Worm (Caenorhabditis elegans): ENCODE measurements around the gene cpr-3.

cpr-3 gene

DNA sequence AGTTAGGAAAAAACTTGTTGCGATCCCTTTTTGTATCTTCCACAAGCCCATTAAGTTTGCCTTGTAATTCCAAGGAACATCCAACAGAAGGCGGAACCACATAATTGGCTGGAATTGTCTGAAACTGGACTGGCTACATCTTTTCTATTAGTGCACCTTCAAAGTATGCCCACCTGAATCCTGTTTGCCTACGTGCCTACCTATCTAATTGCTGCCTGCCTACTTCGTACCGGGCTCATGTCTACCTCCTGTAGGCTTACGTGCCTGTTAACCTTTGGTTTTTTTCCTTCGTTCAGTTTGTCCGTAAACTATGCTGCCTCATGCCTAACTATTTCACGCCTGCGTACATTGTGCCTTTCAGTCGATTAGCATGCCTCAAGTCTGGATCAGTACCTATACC is 38.9 kb upstream of the cpr-3 start, which contains the start of gene wrt-7:
wrt-7 (minus strand) TSS at position 101 of the 400 bp plus-strand sequence.
- no peak for TF ChIP-seq aly-2 (tag; optimal IDR thresholded peaks at IDR 0.05)
- TF ChIP-seq zag-1 (tag; optimal IDR thresholded peaks at IDR 0.05), result no peak
- no peak for TF ChIP-seq unc-39 (tag; optimal IDR thresholded peaks at IDR 0.05)
- TF ChIP-seq egl-27 (tag; optimal IDR thresholded peaks at IDR 0.05), result no peak

DNA sequence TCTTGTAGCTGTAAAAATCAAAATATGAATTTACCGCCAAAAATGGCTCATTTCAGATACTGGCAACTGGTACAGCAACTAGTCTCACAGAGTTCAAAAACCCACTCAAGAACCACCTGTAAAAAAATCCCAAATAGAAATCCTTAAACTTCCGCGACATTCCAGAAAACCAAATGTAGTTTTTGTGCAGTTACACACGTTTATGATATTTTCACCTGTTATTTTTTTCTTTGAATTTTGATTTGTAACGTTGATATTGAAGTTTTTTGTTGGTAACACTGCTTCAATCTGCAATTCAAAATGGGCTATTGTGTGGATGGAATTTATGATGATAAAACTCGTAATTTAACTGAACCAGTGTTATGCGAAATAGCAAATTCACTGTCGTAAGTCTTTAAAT is 34.4 kb upstream of the cpr-3 start, which contains the start of gene srw-113:
srw-113 (plus strand) TSS at position 301 of the 400 bp plus-strand sequence.
- no peak for TF ChIP-seq nhr-6 (tag; optimal IDR thresholded peaks at IDR 0.05)
- no peak for TF ChIP-seq mab-5 (tag; optimal IDR thresholded peaks at IDR 0.05)
- TF ChIP-seq nhr-10 (tag; optimal IDR thresholded peaks at IDR 0.05), result no peak
- no peak for TF ChIP-seq ztf-11 (tag; optimal IDR thresholded peaks at IDR 0.05)
- no peak for TF ChIP-seq lin-39 (tag; optimal IDR thresholded peaks at IDR 0.05)
- no peak for TF ChIP-seq elt-3 (tag; optimal IDR thresholded peaks at IDR 0.05)
- TF ChIP-seq nhr-12 (tag; optimal IDR thresholded peaks at IDR 0.05), result no peak
- TF ChIP-seq nhr-23 (tag; optimal IDR thresholded peaks at IDR 0.05), result no peak
- no peak for TF ChIP-seq ceh-16 (tag; optimal IDR thresholded peaks at IDR 0.05)
- no peak for TF ChIP-seq snpc-4 (tag; optimal IDR thresholded peaks at IDR 0.05)

DNA sequence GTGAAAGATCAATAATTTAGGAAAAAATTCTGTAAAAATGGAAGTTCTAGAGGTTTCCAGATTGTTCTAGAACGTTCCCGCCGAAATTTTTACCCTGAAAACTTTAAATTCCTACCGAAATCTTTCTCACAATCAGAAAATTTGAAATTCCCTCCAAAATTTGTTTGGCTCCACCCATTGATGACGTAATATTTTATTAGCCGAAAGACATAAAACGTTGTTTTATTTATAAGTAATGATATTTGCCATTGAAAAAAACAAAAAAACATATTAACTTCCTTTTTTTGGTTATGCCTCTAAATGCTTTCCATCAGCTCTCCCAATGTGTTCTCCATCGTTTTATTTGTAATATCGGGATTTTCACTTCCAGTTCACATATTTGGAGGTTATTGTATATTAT is 31.8 kb upstream of the cpr-3 start, which contains the start of gene srh-295:
srh-295 (plus strand) TSS at position 301 of the 400 bp plus-strand sequence.
- TF ChIP-seq ztf-11 (tag; optimal IDR thresholded peaks at IDR 0.05), result no peak
- no peak for TF ChIP-seq ceh-82 (tag; optimal IDR thresholded peaks at IDR 0.05)
- TF ChIP-seq peb-1 (tag; optimal IDR thresholded peaks at IDR 0.05), result no peak
- no peak for TF ChIP-seq aly-2 (tag; optimal IDR thresholded peaks at IDR 0.05)
- TF ChIP-seq F13H6.1 (tag; optimal IDR thresholded peaks at IDR 0.05), result no peak
- no peak for TF ChIP-seq ZK546.5 (tag; optimal IDR thresholded peaks at IDR 0.05)
- TF ChIP-seq egl-27 (tag; optimal IDR thresholded peaks at IDR 0.05), result no peak
- TF ChIP-seq nhr-25 (tag; optimal IDR thresholded peaks at IDR 0.05), result no peak
- TF ChIP-seq snpc-4 (tag; optimal IDR thresholded peaks at IDR 0.05), result no peak
- no peak for TF ChIP-seq nhr-23 (tag; optimal IDR thresholded peaks at IDR 0.05)
- no peak for TF ChIP-seq elt-3 (tag; optimal IDR thresholded peaks at IDR 0.05)
- no peak for TF ChIP-seq elt-1 (tag; optimal IDR thresholded peaks at IDR 0.05)
- TF ChIP-seq sma-9 (GFP tag; optimal IDR thresholded peaks at IDR 0.05), result no peak
- no peak for TF ChIP-seq sma-9 (tag; optimal IDR thresholded peaks at IDR 0.05)
- TF ChIP-seq nhr-21 (tag; optimal IDR thresholded peaks at IDR 0.05), result no peak
- no peak for TF ChIP-seq Y55F3AM.14 (GFP tag; optimal IDR thresholded peaks at IDR 0.05)
- TF ChIP-seq nhr-11 (tag; optimal IDR thresholded peaks at IDR 0.05), result no peak
- no peak for TF ChIP-seq nhr-129 (tag; optimal IDR thresholded peaks at IDR 0.05)
- TF ChIP-seq dmd-4 (tag; optimal IDR thresholded peaks at IDR 0.05), result no peak
- TF ChIP-seq mab-5 (tag; optimal IDR thresholded peaks at IDR 0.05), result no peak

DNA sequence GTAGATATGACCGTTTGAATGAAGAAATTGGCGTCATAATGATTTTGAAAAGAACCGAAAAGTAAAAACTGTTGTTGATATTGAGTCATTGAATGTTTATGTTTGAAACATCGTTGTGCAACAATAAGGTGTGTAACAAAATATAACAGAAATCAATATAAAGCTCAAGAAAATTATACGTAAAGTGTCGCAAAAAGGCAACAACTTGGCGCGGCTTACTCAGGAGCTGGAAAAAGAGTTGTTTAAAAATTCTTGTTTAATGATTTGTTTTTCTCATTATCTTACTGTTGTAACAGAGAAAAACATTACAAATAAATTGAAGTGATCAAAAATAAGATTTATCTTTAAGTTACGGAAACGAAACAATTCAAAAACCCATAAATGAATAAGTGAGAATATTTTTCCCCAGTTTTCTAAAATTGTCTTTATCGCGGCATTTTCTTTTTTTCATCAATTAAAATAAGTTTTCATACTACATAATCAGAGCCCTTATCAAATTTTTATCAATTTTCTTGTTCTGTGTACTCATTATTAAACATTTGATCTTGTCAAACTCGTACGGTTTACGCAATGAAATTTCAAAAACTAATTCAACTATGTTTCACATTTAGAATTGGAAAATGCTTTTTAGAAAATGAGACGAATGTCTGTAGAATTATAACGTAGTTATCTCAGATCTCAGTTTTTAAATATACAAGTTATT is 29.4 kb upstream of the cpr-3 start, which contains the start of gene ZK1037.6:
ZK1037.6 (minus strand) TSS at position 51 of the 703 bp plus-strand sequence.
- TF ChIP-seq crh-2 (tag; optimal IDR thresholded peaks at IDR 0.05) (no peak), fos-1 (tag; optimal IDR thresholded peaks at IDR 0.05) (peak; percentile 72)

DNA sequence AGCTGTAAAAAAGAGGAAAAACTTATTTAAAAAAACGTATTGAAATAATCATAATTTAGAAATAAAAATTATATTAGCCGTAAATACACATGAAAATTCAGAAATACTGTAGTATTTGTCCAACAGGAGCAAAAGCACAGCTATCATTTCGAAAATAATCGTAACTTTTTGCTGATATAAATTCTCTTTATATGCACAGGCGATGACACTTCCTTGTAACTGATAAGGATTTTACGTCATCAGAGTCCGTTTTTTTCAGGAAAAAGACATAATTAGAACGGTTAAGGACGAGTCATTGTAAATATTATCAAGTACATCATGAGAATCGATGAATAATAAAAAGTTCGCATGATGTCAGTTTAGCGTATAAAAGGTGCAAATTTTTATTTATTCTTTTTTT is 24.9 kb upstream of the cpr-3 start:
- TF ChIP-seq fos-1 (tag; optimal IDR thresholded peaks at IDR 0.05) (peak; percentile 94), gmeb-1 (tag; optimal IDR thresholded peaks at IDR 0.05) (no peak), egl-27 (tag; optimal IDR thresholded peaks at IDR 0.05) (no peak), nhr-11 (tag; optimal IDR thresholded peaks at IDR 0.05) (no peak)

DNA sequence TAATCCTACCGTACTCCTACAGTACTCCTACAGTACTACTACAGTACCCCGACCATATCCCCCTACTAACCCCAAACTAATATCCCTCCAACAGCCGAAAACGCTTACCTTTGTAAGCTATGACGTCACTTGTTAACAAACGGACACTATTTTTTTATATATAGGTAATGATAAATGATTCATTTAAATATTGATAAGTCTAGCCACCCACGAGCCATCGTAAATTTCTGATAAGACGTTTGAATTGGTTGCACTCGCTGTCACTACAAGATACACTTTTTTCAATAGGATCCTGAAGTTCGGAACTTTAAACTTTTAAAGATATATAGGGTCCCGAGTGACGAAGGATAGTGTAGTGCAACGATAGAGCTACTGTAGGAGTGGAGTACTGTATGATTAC is 24.2 kb upstream of the cpr-3 start, which contains the start of gene nhr-247:
nhr-247 (plus strand) TSS at position 330 of the 400 bp plus-strand sequence.
- TF ChIP-seq fos-1 (tag; optimal IDR thresholded peaks at IDR 0.05), result peak; percentile 69

DNA sequence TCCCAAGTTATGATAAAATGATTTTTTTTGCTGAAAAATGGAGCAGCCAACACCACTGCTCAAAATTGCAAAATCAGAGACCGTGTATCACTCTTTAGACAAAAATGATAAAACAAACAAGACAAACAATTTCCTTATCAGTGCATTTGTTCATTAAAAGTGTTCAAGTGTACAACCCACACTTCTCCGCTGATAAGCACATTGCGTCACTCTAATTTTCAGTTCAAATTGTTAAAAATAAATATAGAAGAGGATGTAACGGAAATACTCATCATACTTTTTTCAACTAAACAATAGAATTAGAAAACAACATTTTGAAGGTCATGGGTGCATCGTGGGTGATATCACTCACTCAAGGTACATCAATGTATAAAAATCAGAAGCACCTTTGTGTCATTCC is 20.1 kb upstream of the cpr-3 start, which contains the start of gene nhr-291:
nhr-291 (plus strand) TSS at position 324 of the 400 bp plus-strand sequence.
- TF ChIP-seq sma-3 (GFP tag; optimal IDR thresholded peaks at IDR 0.05), result peak; percentile 11
- peak; percentile 42 for TF ChIP-seq gmeb-1 (tag; optimal IDR thresholded peaks at IDR 0.05)
- no peak for TF ChIP-seq nhr-6 (tag; optimal IDR thresholded peaks at IDR 0.05)
- no peak for TF ChIP-seq nhr-10 (tag; optimal IDR thresholded peaks at IDR 0.05)
- TF ChIP-seq egl-27 (tag; optimal IDR thresholded peaks at IDR 0.05), result peak; percentile 35
- TF ChIP-seq unc-62 (GFP tag; optimal IDR thresholded peaks at IDR 0.05), result no peak
- TF ChIP-seq blmp-1 (tag; optimal IDR thresholded peaks at IDR 0.05; ENCODE audit: insufficient read depth), result no peak
- peak; percentile 34 for TF ChIP-seq crh-2 (tag; optimal IDR thresholded peaks at IDR 0.05)
- no peak for TF ChIP-seq lsy-2 (tag; optimal IDR thresholded peaks at IDR 0.05)
- peak; percentile 79 for TF ChIP-seq sma-9 (GFP tag; optimal IDR thresholded peaks at IDR 0.05)
- no peak for TF ChIP-seq sma-9 (tag; optimal IDR thresholded peaks at IDR 0.05)
- TF ChIP-seq fos-1 (tag; optimal IDR thresholded peaks at IDR 0.05), result peak; percentile 99
- TF ChIP-seq dmd-4 (tag; optimal IDR thresholded peaks at IDR 0.05), result no peak
